Fruit fly (Drosophila melanogaster) whole organism, wandering third instar larva: ENCODE measurements around the gene niki.

Experiments used
- Abd-B ChIP-seq: fragments of >200 bp; optimal IDR thresholded peaks from 2 replicates; lab custom pipeline; 2017; ENCODE audit warnings: missing biosample characterization, missing genetic modification characterization
- CG32264 ChIP-seq: fragments of 200-800 bp; sonication (Bioruptor generic); optimal IDR thresholded peaks from 2 replicates; lab custom pipeline; 2016; ENCODE audit warnings: missing biosample characterization, missing genetic modification characterization
- CG9705 ChIP-seq: fragments of 200-800 bp; sonication (Bioruptor generic); optimal IDR thresholded peaks from 2 replicates; lab custom pipeline; 2018; ENCODE audit warnings: missing biosample characterization, mild to moderate bottlenecking, missing genetic modification characterization
- Dfd ChIP-seq: fragments of >200 bp; optimal IDR thresholded peaks from 2 replicates; lab custom pipeline; 2017; ENCODE audit warnings: missing biosample characterization, missing genetic modification characterization
- Dif ChIP-seq: fragments of 200-275, 200-300 bp; sonication (Bioruptor generic); optimal IDR thresholded peaks from 2 replicates; lab custom pipeline; 2018; ENCODE audit warnings: missing biosample characterization, missing genetic modification characterization; ENCODE audit not compliant: partially characterized antibody
- GATAd ChIP-seq: sonication (Bioruptor generic); optimal IDR thresholded peaks from 2 replicates; lab custom pipeline; 2016; ENCODE audit warnings: missing biosample characterization, missing genetic modification characterization
- Hnf4 ChIP-seq: fragments of 200-800 bp; sonication (Bioruptor generic); optimal IDR thresholded peaks from 2 replicates; lab custom pipeline; 2016; ENCODE audit warnings: missing biosample characterization, mild to moderate bottlenecking, missing genetic modification characterization
- Hr78 ChIP-seq: fragments of >200 bp; optimal IDR thresholded peaks from 2 replicates; lab custom pipeline; 2017; ENCODE audit warnings: missing biosample characterization, missing genetic modification characterization
- Hr83 ChIP-seq: fragments of 200-300 bp; sonication (Bioruptor generic); optimal IDR thresholded peaks from 2 replicates; lab custom pipeline; 2016; ENCODE audit warnings: missing biosample characterization, mild to moderate bottlenecking, missing genetic modification characterization, moderate library complexity; ENCODE audit not compliant: poor library complexity, severe bottlenecking
- Jra ChIP-seq: sonication (Bioruptor generic); optimal IDR thresholded peaks from 2 replicates; lab custom pipeline; 2016; ENCODE audit warnings: missing biosample characterization, missing genetic modification characterization
- Mio ChIP-seq: sonication (Bioruptor generic); optimal IDR thresholded peaks from 2 replicates; lab custom pipeline; 2016; ENCODE audit warnings: missing biosample characterization, missing genetic modification characterization
- Myc ChIP-seq: fragments of >200 bp; optimal IDR thresholded peaks from 2 replicates; lab custom pipeline; 2017
- N ChIP-seq: fragments of >200 bp; optimal IDR thresholded peaks from 2 replicates; lab custom pipeline; 2018; ENCODE audit warnings: missing biosample characterization, missing external identifiers, missing genetic modification characterization
- OdsH ChIP-seq: fragments of 200-800 bp; sonication (Bioruptor generic); optimal IDR thresholded peaks from 2 replicates; lab custom pipeline; 2016; ENCODE audit warnings: missing biosample characterization, mild to moderate bottlenecking, missing genetic modification characterization
- Rel ChIP-seq, 2 experiments: fragments of 200-800 bp; sonication (Bioruptor generic) in 1 of 2; optimal IDR thresholded peaks; 2 replicates in 1 of 2; 3 replicates in 1 of 2; lab custom pipeline; 2016 to 2019; ENCODE audit warnings: mild to moderate bottlenecking in 2 of 2, missing biosample characterization in 2 of 2, missing genetic modification characterization in 2 of 2, moderate library complexity in 1 of 2
- Sp1 ChIP-seq: fragments of 200-800 bp; sonication (Bioruptor generic); optimal IDR thresholded peaks from 3 replicates; lab custom pipeline; 2019; ENCODE audit warnings: missing biosample characterization, mild to moderate bottlenecking, missing genetic modification characterization, moderate library complexity
- Vsx2 ChIP-seq: fragments of 200-300, 225-300 bp; sonication (Bioruptor generic); optimal IDR thresholded peaks from 2 replicates; lab custom pipeline; 2018; ENCODE audit warnings: missing biosample characterization, missing genetic modification characterization; ENCODE audit not compliant: partially characterized antibody
- dl ChIP-seq, 2 experiments: fragments of 175-275, 200-275 bp in 1 of 2; fragments of 200-275 bp in 1 of 2; sonication (Bioruptor generic); optimal IDR thresholded peaks; lab custom pipeline; 2018; ENCODE audit warnings: mild to moderate bottlenecking in 2 of 2, missing biosample characterization in 2 of 2, missing genetic modification characterization in 2 of 2, moderate library complexity in 2 of 2; ENCODE audit not compliant: partially characterized antibody in 2 of 2, insufficient read depth in 1 of 2
- dmrt93B ChIP-seq: fragments of 200-800 bp; sonication (Bioruptor generic); optimal IDR thresholded peaks from 2 replicates; lab custom pipeline; 2018; ENCODE audit warnings: missing biosample characterization, mild to moderate bottlenecking, missing genetic modification characterization
- ey ChIP-seq: fragments of 200-800 bp; sonication (Bioruptor generic); optimal IDR thresholded peaks from 2 replicates; lab custom pipeline; 2016; ENCODE audit warnings: missing biosample characterization, missing genetic modification characterization
- foxo ChIP-seq, 2 experiments: fragments of 200-800 bp; sonication (Bioruptor generic); optimal IDR thresholded peaks; 2 replicates in 1 of 2; 3 replicates in 1 of 2; lab custom pipeline; 2016 to 2017; ENCODE audit warnings: missing biosample characterization in 2 of 2, missing genetic modification characterization in 2 of 2
- fru ChIP-seq: fragments of 200-800 bp; sonication (Bioruptor generic); optimal IDR thresholded peaks from 3 replicates; lab custom pipeline; 2016; ENCODE audit warnings: missing biosample characterization, mild to moderate bottlenecking, missing genetic modification characterization
- h ChIP-seq: fragments of 200-800 bp; sonication (Bioruptor generic); optimal IDR thresholded peaks from 3 replicates; lab custom pipeline; 2016; ENCODE audit warnings: missing biosample characterization, mild to moderate bottlenecking, missing genetic modification characterization
- lola ChIP-seq: fragments of >200 bp; optimal IDR thresholded peaks from 2 replicates; lab custom pipeline; 2017; ENCODE audit warnings: missing biosample characterization, missing genetic modification characterization
- pan ChIP-seq: fragments of >200 bp; optimal IDR thresholded peaks from 2 replicates; lab custom pipeline; 2017
- psq ChIP-seq: fragments of 200-800 bp; sonication (Bioruptor generic); optimal IDR thresholded peaks from 3 replicates; lab custom pipeline; 2017; ENCODE audit warnings: missing biosample characterization, mild to moderate bottlenecking, missing genetic modification characterization, moderate library complexity
- rgr ChIP-seq: fragments of 200-800 bp; sonication (Bioruptor generic); optimal IDR thresholded peaks from 3 replicates; lab custom pipeline; 2016; ENCODE audit warnings: missing biosample characterization, mild to moderate bottlenecking, missing genetic modification characterization
- sv ChIP-seq: fragments of 200-800 bp; sonication (Bioruptor generic); optimal IDR thresholded peaks from 3 replicates; lab custom pipeline; 2016; ENCODE audit warnings: missing biosample characterization, missing genetic modification characterization
- tai ChIP-seq: sonication (Bioruptor generic); optimal IDR thresholded peaks from 2 replicates; lab custom pipeline; 2016; ENCODE audit warnings: missing biosample characterization, missing genetic modification characterization
- usp ChIP-seq: fragments of >200 bp; optimal IDR thresholded peaks from 2 replicates; lab custom pipeline; 2017; ENCODE audit warnings: missing biosample characterization, missing genetic modification characterization

niki gene

dm6 chr3R:24825548-24825947 is at the start of gene niki:
TSS of gene niki (minus strand) at chr3R:24825648.
- TF ChIP-seq sv (GFP tag; lab: Kevin White, UChicago) (no peak), OdsH (GFP tag; lab: Kevin White, UChicago) (no peak), pan (lab: Kevin White, UChicago) (no peak), Dif (GFP tag; lab: Kevin White, UChicago) (no peak), h (no peak), Dfd (no peak), usp (GFP tag; lab: Kevin White, UChicago) (no peak), Hr78 (GFP tag; lab: Kevin White, UChicago) (no peak), Mio (GFP tag; lab: Kevin White, UChicago) (no peak), tai (GFP tag; lab: Kevin White, UChicago) (no peak), Vsx2 (GFP tag; lab: Kevin White, UChicago) (no peak), Myc (lab: Kevin White, UChicago) (no peak)

dm6 chr3R:24870389-24871048 is 45.1 kb upstream of the niki start, which contains the start of gene CycB3:
TSS of gene CycB3 (minus strand) at chr3R:24870816.
- TF ChIP-seq N (GFP tag; lab: Kevin White, UChicago) (no peak), CG9705 (GFP tag; lab: Kevin White, UChicago) (peak; percentile 43), rgr (peak; percentile 33), Vsx2 (GFP tag; lab: Kevin White, UChicago) (peak; percentile 28), Myc (lab: Kevin White, UChicago) (peak; percentile 58), usp (GFP tag; lab: Kevin White, UChicago) (no peak), Rel (GFP tag; optimal IDR thresholded peaks at IDR 0.05; lab: Kevin White, UChicago) (no peak), Rel (tag; optimal IDR thresholded peaks at IDR 0.05; lab: Kevin White, UChicago) (peak; percentile 50), Hr78 (GFP tag; lab: Kevin White, UChicago) (no peak), ey (GFP tag; lab: Kevin White, UChicago) (peak; percentile 17), pan (lab: Kevin White, UChicago) (no peak), Sp1 (GFP tag; lab: Kevin White, UChicago) (peak; percentile 21)

- TF ChIP-seq Dif (GFP tag; lab: Kevin White, UChicago), result no peak
- no peak for TF ChIP-seq CG9705 (GFP tag; lab: Kevin White, UChicago)
- TF ChIP-seq Rel (GFP tag; optimal IDR thresholded peaks at IDR 0.05; lab: Kevin White, UChicago), result no peak
- no peak for TF ChIP-seq Rel (tag; optimal IDR thresholded peaks at IDR 0.05; lab: Kevin White, UChicago)
- no peak for TF ChIP-seq Hnf4 (GFP tag; lab: Kevin White, UChicago)
- no peak for TF ChIP-seq Jra (GFP tag; lab: Kevin White, UChicago)
- TF ChIP-seq Abd-B (GFP tag; lab: Kevin White, UChicago), result no peak
- no peak for TF ChIP-seq Hr83
- TF ChIP-seq lola (GFP tag; lab: Kevin White, UChicago), result no peak
- TF ChIP-seq Dfd, result no peak
- TF ChIP-seq rgr, result no peak
- TF ChIP-seq psq, result no peak
- TF ChIP-seq Sp1 (GFP tag; lab: Kevin White, UChicago), result no peak
- no peak for TF ChIP-seq GATAd (GFP tag; lab: Kevin White, UChicago)
- TF ChIP-seq fru, result no peak
- TF ChIP-seq dl (GFP tag; optimal IDR thresholded peaks at IDR 0.05; lab: Kevin White, UChicago; ENCODE audit: insufficient read depth in 1 of 2, partially characterized antibody in 2 of 2), result no peak
- TF ChIP-seq foxo (GFP tag; optimal IDR thresholded peaks at IDR 0.05; lab: Kevin White, UChicago), result no peak
- no peak for TF ChIP-seq CG32264
- TF ChIP-seq usp (GFP tag; lab: Kevin White, UChicago), result no peak
- TF ChIP-seq Mio (GFP tag; lab: Kevin White, UChicago), result no peak
- TF ChIP-seq, all 38 proteins: peak for 0
These were observed 42.5 kb upstream of the niki start for dm6 chr3R:24867956-24868355.

- no peak for TF ChIP-seq dmrt93B
- TF ChIP-seq, all 38 proteins: peak for 0
These were observed 41.5 kb upstream of the niki start for dm6 chr3R:24866976-24867375.
